Worm (Caenorhabditis elegans) whole organism, L2 larva: ENCODE measurements around the gene pmt-1.

Experiments used
- C34F6.9 ChIP-seq: fragments of 150-350 bp; optimal IDR thresholded peaks from 2 replicates; lab custom pipeline; 2014; ENCODE audit warnings: missing biosample characterization, missing genetic modification characterization
- F13H6.1 ChIP-seq: sonication (generic microtip); optimal IDR thresholded peaks from 2 replicates; lab custom pipeline; 2016; ENCODE audit warnings: missing genetic modification characterization, missing compliant biosample characterization
- R02D3.7 ChIP-seq: fragments of 150-350 bp; optimal IDR thresholded peaks from 2 replicates; lab custom pipeline; 2014; ENCODE audit warnings: missing biosample characterization, missing genetic modification characterization
- Y55F3AM.14 ChIP-seq: fragments of 200-800 bp; sonication (Bioruptor generic); optimal IDR thresholded peaks from 2 replicates; lab custom pipeline; 2018; ENCODE audit warnings: mild to moderate bottlenecking, missing genetic modification characterization, missing compliant biosample characterization
- aly-2 ChIP-seq: fragments of 150-350 bp; optimal IDR thresholded peaks from 2 replicates; lab custom pipeline; 2014; ENCODE audit warnings: missing biosample characterization, missing genetic modification characterization
- ama-1 ChIP-seq: fragments of 150-350 bp; optimal IDR thresholded peaks from 2 replicates; lab custom pipeline; 2018; ENCODE audit warnings: inconsistent platforms
- ceh-16 ChIP-seq: fragments of 150-350 bp; optimal IDR thresholded peaks from 2 replicates; lab custom pipeline; 2014; ENCODE audit warnings: missing biosample characterization, missing genetic modification characterization
- crh-2 ChIP-seq: sonication (generic microtip); optimal IDR thresholded peaks from 2 replicates; lab custom pipeline; 2017; ENCODE audit warnings: missing biosample characterization, missing genetic modification characterization
- dmd-4 ChIP-seq: sonication (generic microtip); optimal IDR thresholded peaks from 2 replicates; lab custom pipeline; 2017; ENCODE audit warnings: missing biosample characterization, missing genetic modification characterization
- egl-27 ChIP-seq: sonication (generic microtip); optimal IDR thresholded peaks from 3 replicates; lab custom pipeline; 2017; ENCODE audit warnings: missing biosample characterization, missing genetic modification reagents, missing genetic modification characterization
- elt-1 ChIP-seq: fragments of 150-350 bp; optimal IDR thresholded peaks from 2 replicates; lab custom pipeline; 2014; ENCODE audit warnings: missing biosample characterization, missing genetic modification characterization
- elt-3 ChIP-seq: sonication (generic microtip); optimal IDR thresholded peaks from 2 replicates; lab custom pipeline; 2017; ENCODE audit warnings: missing biosample characterization, missing genetic modification characterization
- fos-1 ChIP-seq: fragments of 150-350 bp; optimal IDR thresholded peaks from 2 replicates; lab custom pipeline; 2014; ENCODE audit warnings: missing biosample characterization, missing genetic modification characterization
- lin-13 ChIP-seq: fragments of 150-350 bp; optimal IDR thresholded peaks from 2 replicates; lab custom pipeline; 2014; ENCODE audit warnings: missing biosample characterization, missing genetic modification reagents, missing genetic modification characterization
- lin-39 ChIP-seq: fragments of 150-350 bp; optimal IDR thresholded peaks from 2 replicates; lab custom pipeline; 2014; ENCODE audit warnings: missing biosample characterization, missing genetic modification reagents, missing genetic modification characterization
- lsy-2 ChIP-seq, 2 experiments: fragments of 150-350 bp in 1 of 2; sonication (generic microtip) in 1 of 2; optimal IDR thresholded peaks; 2 replicates each; lab custom pipeline; 2014 to 2017; ENCODE audit warnings: missing biosample characterization in 2 of 2, missing genetic modification characterization in 2 of 2
- mbf-1 ChIP-seq: sonication (generic microtip); optimal IDR thresholded peaks from 2 replicates; lab custom pipeline; 2017; ENCODE audit warnings: missing biosample characterization, missing genetic modification characterization
- mdl-1 ChIP-seq, 2 experiments: fragments of 150-350 bp in 1 of 2; sonication (generic microtip) in 1 of 2; optimal IDR thresholded peaks; 2 replicates each; lab custom pipeline; 2017; ENCODE audit warnings: missing biosample characterization in 2 of 2, missing genetic modification characterization in 2 of 2
- nhr-10 ChIP-seq: sonication (generic microtip); optimal IDR thresholded peaks from 2 replicates; lab custom pipeline; 2017; ENCODE audit warnings: missing biosample characterization, missing genetic modification characterization
- nhr-11 ChIP-seq: fragments of 150-350 bp; optimal IDR thresholded peaks from 2 replicates; lab custom pipeline; 2014; ENCODE audit warnings: missing biosample characterization, missing genetic modification characterization
- nhr-12 ChIP-seq: fragments of 150-350 bp; optimal IDR thresholded peaks from 2 replicates; lab custom pipeline; 2014; ENCODE audit warnings: missing biosample characterization, missing genetic modification characterization
- nhr-129 ChIP-seq: fragments of 150-350 bp; optimal IDR thresholded peaks from 2 replicates; lab custom pipeline; 2014; ENCODE audit warnings: missing biosample characterization, missing genetic modification characterization
- nhr-21 ChIP-seq: fragments of 150-350 bp; optimal IDR thresholded peaks from 2 replicates; lab custom pipeline; 2014; ENCODE audit warnings: missing biosample characterization, missing genetic modification characterization
- nhr-237 ChIP-seq: fragments of 150-350 bp; optimal IDR thresholded peaks from 2 replicates; lab custom pipeline; 2014; ENCODE audit warnings: missing biosample characterization, missing genetic modification characterization
- nhr-25 ChIP-seq: fragments of 150-350 bp; sonication (generic microtip); optimal IDR thresholded peaks from 3 replicates; lab custom pipeline; 2014; ENCODE audit warnings: missing biosample characterization, missing genetic modification characterization
- nhr-6 ChIP-seq: fragments of 150-350 bp; optimal IDR thresholded peaks from 2 replicates; lab custom pipeline; 2014; ENCODE audit warnings: missing biosample characterization, missing genetic modification characterization
- peb-1 ChIP-seq: fragments of 150-350 bp; optimal IDR thresholded peaks from 2 replicates; lab custom pipeline; 2014; ENCODE audit warnings: missing biosample characterization, missing genetic modification characterization
- sem-4 ChIP-seq: fragments of 150-350 bp; optimal IDR thresholded peaks from 2 replicates; lab custom pipeline; 2014; ENCODE audit warnings: missing biosample characterization, missing genetic modification reagents, missing genetic modification characterization
- skn-1 ChIP-seq: sonication (generic microtip); optimal IDR thresholded peaks from 2 replicates; lab custom pipeline; 2017; ENCODE audit warnings: missing biosample characterization, missing genetic modification characterization
- sma-3 ChIP-seq: sonication (generic microtip); optimal IDR thresholded peaks from 2 replicates; lab custom pipeline; 2016; ENCODE audit warnings: missing genetic modification reagents, missing genetic modification characterization, missing compliant biosample characterization
- sma-9 ChIP-seq, 2 experiments: fragments of 150-350 bp in 1 of 2; sonication (generic microtip) in 1 of 2; optimal IDR thresholded peaks; 2 replicates each; lab custom pipeline; 2014 to 2016; ENCODE audit warnings: missing genetic modification characterization in 2 of 2, mild to moderate bottlenecking in 1 of 2, missing biosample characterization in 1 of 2, missing compliant biosample characterization in 1 of 2, missing genetic modification reagents in 1 of 2, moderate library complexity in 1 of 2
- snpc-4 ChIP-seq: fragments of 150-350 bp; optimal IDR thresholded peaks from 2 replicates; lab custom pipeline; 2014; ENCODE audit warnings: missing biosample characterization, missing genetic modification characterization
- unc-39 ChIP-seq: fragments of 150-350 bp; optimal IDR thresholded peaks from 2 replicates; lab custom pipeline; 2014; ENCODE audit warnings: missing biosample characterization, missing genetic modification characterization
- unc-55 ChIP-seq: fragments of 150-350 bp; sonication (generic microtip); optimal IDR thresholded peaks from 3 replicates; lab custom pipeline; 2014; ENCODE audit warnings: missing biosample characterization, missing genetic modification reagents, missing genetic modification characterization
- unc-62 ChIP-seq: fragments of 150-350 bp; optimal IDR thresholded peaks from 2 replicates; lab custom pipeline; 2014; ENCODE audit warnings: missing biosample characterization, missing genetic modification reagents, missing genetic modification characterization
- zag-1 ChIP-seq: fragments of 150-350 bp; optimal IDR thresholded peaks from 2 replicates; lab custom pipeline; 2014; ENCODE audit warnings: missing biosample characterization, missing genetic modification characterization
- ztf-1 ChIP-seq: fragments of 200-800 bp; sonication (Bioruptor generic); conservative IDR thresholded peaks from 2 replicates; pipeline ENCODE4 v1.3.6; 2022; ENCODE audit warnings: missing genetic modification characterization, missing compliant biosample characterization
- ztf-11 ChIP-seq: sonication (generic microtip); optimal IDR thresholded peaks from 2 replicates; lab custom pipeline; 2017; ENCODE audit warnings: missing biosample characterization, missing genetic modification characterization
- ztf-4 ChIP-seq: fragments of 150-350 bp; optimal IDR thresholded peaks from 2 replicates; lab custom pipeline; 2014; ENCODE audit warnings: missing biosample characterization, missing genetic modification characterization

The pmt-1 gene

ce11 chrII:5282740-5283281 is 488 bp upstream of the pmt-1 start:
- no peak for TF ChIP-seq unc-55
- peak; percentile 41 for TF ChIP-seq nhr-25 (tag; lab: Kevin White, UChicago)
- TF ChIP-seq unc-39, result no peak
- no peak for TF ChIP-seq egl-27
- TF ChIP-seq nhr-6 (tag; lab: Kevin White, UChicago), result no peak
- TF ChIP-seq F13H6.1 (tag; lab: Kevin White, UChicago), result no peak
- TF ChIP-seq mbf-1 (tag; lab: Kevin White, UChicago), result no peak
- TF ChIP-seq unc-62 (GFP tag; lab: Kevin White, UChicago), result no peak

- TF ChIP-seq lin-13 (GFP tag; lab: Kevin White, UChicago), result no peak
- TF ChIP-seq sem-4, result no peak
- peak; percentile 76 for TF ChIP-seq crh-2
- TF ChIP-seq aly-2 (tag; lab: Kevin White, UChicago), result no peak
- TF ChIP-seq nhr-237 (tag; lab: Kevin White, UChicago), result no peak
- peak; percentile 68 for TF ChIP-seq sma-9 (GFP tag; optimal IDR thresholded peaks at IDR 0.05; lab: Kevin White, UChicago)
- TF ChIP-seq sma-9 (tag; optimal IDR thresholded peaks at IDR 0.05; lab: Kevin White, UChicago), result no peak
- no peak for TF ChIP-seq peb-1 (tag; lab: Kevin White, UChicago)
- no peak for TF ChIP-seq ceh-16
- TF ChIP-seq lsy-2 (tag; optimal IDR thresholded peaks at IDR 0.05; lab: Kevin White, UChicago), result no peak
- TF ChIP-seq ztf-4 (tag; lab: Kevin White, UChicago), result no peak
- no peak for TF ChIP-seq nhr-10 (tag; lab: Kevin White, UChicago)
- TF ChIP-seq dmd-4 (tag; lab: Kevin White, UChicago), result no peak
- TF ChIP-seq snpc-4 (tag; lab: Kevin White, UChicago), result no peak
- peak; percentile 49 for TF ChIP-seq sma-3
- no peak for TF ChIP-seq nhr-12
- TF ChIP-seq ztf-11 (tag; lab: Kevin White, UChicago), result no peak
- no peak for TF ChIP-seq R02D3.7
- no peak for TF ChIP-seq elt-1 (tag; lab: Kevin White, UChicago)
- TF ChIP-seq mdl-1 (tag; optimal IDR thresholded peaks at IDR 0.05; lab: Kevin White, UChicago), result no peak
- TF ChIP-seq lin-39 (tag; lab: Kevin White, UChicago), result no peak
- TF ChIP-seq skn-1, result no peak
- TF ChIP-seq C34F6.9 (tag; lab: Kevin White, UChicago), result no peak
- TF ChIP-seq unc-55, result no peak
- TF ChIP-seq fos-1 (tag; lab: Kevin White, UChicago), result peak; percentile 71
- TF ChIP-seq ztf-1, result no peak
These were observed 1.2 kb downstream of the pmt-1 start for ce11 chrII:5281137-5281536.

- TF ChIP-seq egl-27 (no peak), ztf-11 (tag; lab: Kevin White, UChicago) (no peak), elt-1 (tag; lab: Kevin White, UChicago) (no peak), C34F6.9 (tag; lab: Kevin White, UChicago) (no peak), nhr-129 (tag; lab: Kevin White, UChicago) (no peak), unc-39 (no peak), sma-3 (no peak), peb-1 (tag; lab: Kevin White, UChicago) (no peak), nhr-21 (tag; lab: Kevin White, UChicago) (no peak), ztf-1 (no peak), sma-9 (GFP tag; optimal IDR thresholded peaks at IDR 0.05; lab: Kevin White, UChicago) (no peak), sma-9 (tag; optimal IDR thresholded peaks at IDR 0.05; lab: Kevin White, UChicago) (no peak), ztf-4 (tag; lab: Kevin White, UChicago) (no peak), R02D3.7 (no peak), fos-1 (tag; lab: Kevin White, UChicago) (no peak), zag-1 (tag; lab: Kevin White, UChicago) (no peak), crh-2 (no peak), skn-1 (no peak), dmd-4 (tag; lab: Kevin White, UChicago) (no peak)
These were observed 4.5 kb downstream of the pmt-1 start for ce11 chrII:5277780-5278179.

ce11 chrII:5276736-5277135 is 5.6 kb downstream of the pmt-1 start:
- TF ChIP-seq egl-27, result no peak
- TF ChIP-seq lsy-2 (tag; optimal IDR thresholded peaks at IDR 0.05; lab: Kevin White, UChicago), result peak in 1 of 2 experiments; percentile 49
- TF ChIP-seq nhr-11 (tag; lab: Kevin White, UChicago), result no peak
- peak; percentile 85 for TF ChIP-seq unc-55
- peak; percentile 15 for TF ChIP-seq sma-9 (GFP tag; optimal IDR thresholded peaks at IDR 0.05; lab: Kevin White, UChicago)
- no peak for TF ChIP-seq sma-9 (tag; optimal IDR thresholded peaks at IDR 0.05; lab: Kevin White, UChicago)
- TF ChIP-seq nhr-129 (tag; lab: Kevin White, UChicago), result peak; percentile 49
- TF ChIP-seq ama-1, result no peak
- peak; percentile 20 for TF ChIP-seq nhr-6 (tag; lab: Kevin White, UChicago)
- peak in 1 of 2 experiments; percentile 79 for TF ChIP-seq mdl-1 (tag; optimal IDR thresholded peaks at IDR 0.05; lab: Kevin White, UChicago)
- no peak for TF ChIP-seq fos-1 (tag; lab: Kevin White, UChicago)
- peak; percentile 41 for TF ChIP-seq crh-2
- no peak for TF ChIP-seq ztf-11 (tag; lab: Kevin White, UChicago)
- TF ChIP-seq Y55F3AM.14 (GFP tag; lab: Kevin White, UChicago), result peak; percentile 73
- no peak for TF ChIP-seq sem-4
- no peak for TF ChIP-seq R02D3.7
- peak; percentile 48 for TF ChIP-seq zag-1 (tag; lab: Kevin White, UChicago)
- TF ChIP-seq F13H6.1 (tag; lab: Kevin White, UChicago), result peak; percentile 56
- TF ChIP-seq elt-3 (tag; lab: Kevin White, UChicago), result no peak
- peak; percentile 45 for TF ChIP-seq C34F6.9 (tag; lab: Kevin White, UChicago)
- TF ChIP-seq skn-1, result no peak
- TF ChIP-seq nhr-10 (tag; lab: Kevin White, UChicago), result no peak
- TF ChIP-seq nhr-12, result no peak
